Worm (Caenorhabditis elegans) whole organism, dauer: ENCODE data around the gene gpa-7.

Experiments
- unc-62 ChIP-seq: sonication (generic microtip); optimal IDR thresholded peaks from 2 replicates; lab custom pipeline; 2017; ENCODE audit warnings: missing biosample characterization, missing genetic modification reagents, missing genetic modification characterization

Gene gpa-7

DNA sequence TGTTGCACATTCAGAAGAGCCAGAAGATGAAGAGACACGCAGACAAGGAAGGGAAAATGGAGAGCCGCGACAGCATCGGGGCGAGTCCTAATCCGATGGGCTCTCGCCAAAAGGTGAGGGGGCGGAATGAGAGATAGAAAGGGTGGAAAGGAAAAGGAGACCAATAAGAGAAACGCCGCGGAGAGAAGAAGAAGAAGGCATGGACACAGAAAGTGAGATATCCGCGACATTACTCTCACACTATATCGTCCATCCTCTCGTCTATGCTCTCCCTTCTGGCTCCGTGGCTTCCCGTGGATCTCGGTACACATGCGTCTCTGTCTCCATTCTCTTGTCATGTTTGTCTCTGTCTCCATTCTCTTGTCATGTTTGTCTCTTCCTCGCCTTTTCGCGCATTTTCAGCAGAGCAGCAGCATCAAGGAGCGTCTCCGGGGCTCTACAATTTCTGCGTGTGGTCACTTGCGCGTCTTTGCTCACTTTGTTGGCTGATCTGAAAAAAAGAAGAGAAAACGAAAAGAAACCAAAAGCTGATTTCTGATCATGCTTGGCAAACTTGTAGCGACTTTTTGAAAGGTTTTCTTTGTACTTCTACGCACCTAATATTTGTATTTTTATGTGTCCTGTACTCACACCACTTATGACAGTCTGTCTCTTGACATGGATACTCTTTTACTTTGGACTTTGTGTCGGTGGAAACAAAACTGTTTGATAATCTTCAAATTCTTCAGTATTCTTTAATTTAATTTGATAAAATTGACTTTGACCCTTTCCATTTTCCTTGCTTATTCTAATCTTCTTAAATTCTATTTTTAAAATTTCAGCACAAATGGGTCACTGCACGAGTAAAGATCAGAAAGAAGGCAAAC, at the start of gene gpa-7:
Gene gpa-7, plus strand, starts transcription at position 816 of the 866 bp plus-strand sequence.
- no peak for TF ChIP-seq unc-62

DNA sequence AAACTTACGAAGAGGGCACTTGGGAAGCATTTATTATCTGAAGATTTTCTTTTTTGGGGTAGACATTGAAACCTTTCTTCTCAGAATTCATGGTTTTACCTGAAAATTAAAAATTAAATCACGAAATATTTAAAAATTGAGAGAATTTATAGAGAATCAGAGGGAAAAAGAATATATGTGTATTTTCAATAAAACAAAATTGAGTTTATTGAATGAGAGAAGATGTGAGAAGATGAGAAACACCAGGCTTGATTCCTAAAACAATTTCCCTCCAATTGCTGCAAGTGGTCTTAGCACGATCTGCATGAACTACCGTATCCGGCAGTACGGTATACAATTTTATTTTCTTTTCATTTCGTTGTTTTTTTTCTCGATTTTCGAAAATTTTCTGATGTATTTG, 46.7 kb upstream of the gpa-7 start, which contains the start of gene R11A8.1:
Gene R11A8.1, minus strand, starts transcription at position 101 of the 400 bp plus-strand sequence.
- no peak for TF ChIP-seq unc-62

DNA sequence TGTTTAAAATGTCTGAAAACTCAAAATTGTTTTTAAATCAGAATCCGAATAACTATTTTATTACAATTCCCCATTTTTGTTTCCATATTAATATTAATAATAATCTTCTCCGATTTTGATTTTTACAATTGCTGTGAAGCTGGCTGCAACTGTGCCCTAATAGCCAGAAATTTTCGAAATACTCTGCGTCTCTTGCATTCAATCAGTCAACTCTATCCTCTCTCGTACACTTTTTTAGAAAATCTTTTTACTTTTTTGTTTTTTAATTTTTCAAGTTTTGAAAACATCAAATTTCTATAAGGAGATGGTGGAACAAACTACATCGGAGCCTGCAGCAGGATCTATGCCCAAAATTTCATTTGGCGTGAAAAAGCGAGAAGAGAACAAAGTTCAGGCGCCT, 46.0 kb upstream of the gpa-7 start, which contains the start of gene gkow-1:
Gene gkow-1, plus strand, starts transcription at position 301 of the 400 bp plus-strand sequence.
- TF ChIP-seq unc-62, result no peak

DNA sequence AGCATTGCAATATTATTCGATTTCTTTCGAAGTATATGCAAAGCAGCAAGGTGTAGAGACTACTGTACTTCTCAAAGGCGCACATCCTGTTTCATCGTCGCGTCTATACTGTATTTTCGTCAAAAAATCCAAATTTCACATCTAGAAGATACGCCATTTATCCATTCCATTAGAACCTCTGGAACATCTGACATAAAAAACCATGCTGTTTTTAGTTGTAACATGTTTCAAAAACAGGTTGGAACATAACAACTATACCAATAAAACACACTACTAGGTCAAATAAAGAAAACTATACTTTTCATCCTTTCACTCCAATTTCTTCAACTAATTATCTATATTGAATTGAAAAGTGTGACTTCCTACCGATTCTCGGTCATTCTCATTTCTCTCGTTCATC, 43.5 kb upstream of the gpa-7 start, which contains the start of gene ugt-59:
Gene ugt-59, plus strand, starts transcription at position 301 of the 400 bp plus-strand sequence.
- no peak for TF ChIP-seq unc-62

DNA sequence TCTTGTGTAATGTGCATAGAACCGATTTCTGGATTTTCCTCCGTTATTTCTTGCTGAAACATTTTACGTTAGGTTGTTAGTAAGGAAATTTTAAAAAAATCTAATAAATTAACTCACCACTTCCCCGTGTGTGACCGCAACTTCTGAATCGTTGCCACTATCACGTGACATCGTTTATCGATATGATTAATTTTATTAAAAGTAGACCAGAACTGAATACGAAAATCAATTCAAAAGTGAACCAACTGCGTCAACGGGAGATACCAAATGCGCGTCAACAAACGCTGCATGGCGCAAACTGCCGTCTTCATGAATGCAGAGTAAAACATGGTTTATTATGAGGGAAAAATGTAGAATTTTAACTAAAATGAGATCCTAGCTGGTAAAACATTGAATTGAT, 37.8 kb upstream of the gpa-7 start, which contains the start of gene sir-2.1:
Gene sir-2.1, minus strand, starts transcription at position 212 of the 400 bp plus-strand sequence.
- no peak for TF ChIP-seq unc-62

DNA sequence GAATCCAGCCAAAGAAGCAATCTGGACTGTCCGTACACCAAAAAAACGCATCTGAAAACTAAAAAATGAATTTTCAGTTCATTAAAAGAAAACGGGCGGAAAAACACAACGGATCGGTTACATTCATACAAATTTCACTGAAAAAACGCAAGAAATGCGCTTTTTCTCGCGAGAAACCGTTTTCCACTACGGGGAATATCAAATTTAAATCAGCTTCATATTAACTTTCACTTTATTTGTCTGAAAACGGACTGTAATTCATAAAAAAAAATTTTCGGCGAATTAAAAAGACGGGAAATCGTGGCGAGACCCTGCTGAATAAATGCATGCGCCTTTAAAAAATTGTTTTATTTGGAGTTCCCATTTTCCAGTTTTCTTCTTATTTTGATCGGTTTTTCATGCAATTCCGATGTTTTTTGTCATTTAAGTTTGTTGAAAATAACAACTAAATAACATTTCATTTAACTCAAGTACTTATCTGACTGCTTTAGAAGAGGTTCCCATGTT, 36.0 kb upstream of the gpa-7 start, which contains the start of gene pges-2:
Gene pges-2, minus strand, starts transcription at position 51 of the 507 bp plus-strand sequence.
- TF ChIP-seq unc-62, result no peak

DNA sequence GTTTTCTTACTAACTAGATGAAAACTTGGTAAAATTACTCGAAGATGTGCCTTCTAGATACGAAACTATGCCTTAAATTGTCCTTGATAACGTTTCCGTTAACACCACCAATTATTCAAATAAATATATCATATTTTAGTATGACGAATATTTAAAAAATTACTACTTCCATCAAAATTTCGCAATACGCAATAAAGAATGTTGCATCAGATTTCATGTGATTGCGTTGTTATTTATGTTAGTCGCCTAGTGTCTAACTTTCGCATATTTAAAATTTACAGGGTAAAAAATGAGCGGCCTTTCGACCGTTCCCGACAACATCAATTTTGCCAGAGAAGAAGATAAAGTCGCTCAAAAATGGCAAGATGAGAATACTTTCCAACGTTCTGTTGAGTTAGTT, 35.5 kb upstream of the gpa-7 start, which contains the start of gene iars-1:
Gene iars-1, plus strand, starts transcription at position 276 of the 400 bp plus-strand sequence.
- TF ChIP-seq unc-62, result no peak

DNA sequence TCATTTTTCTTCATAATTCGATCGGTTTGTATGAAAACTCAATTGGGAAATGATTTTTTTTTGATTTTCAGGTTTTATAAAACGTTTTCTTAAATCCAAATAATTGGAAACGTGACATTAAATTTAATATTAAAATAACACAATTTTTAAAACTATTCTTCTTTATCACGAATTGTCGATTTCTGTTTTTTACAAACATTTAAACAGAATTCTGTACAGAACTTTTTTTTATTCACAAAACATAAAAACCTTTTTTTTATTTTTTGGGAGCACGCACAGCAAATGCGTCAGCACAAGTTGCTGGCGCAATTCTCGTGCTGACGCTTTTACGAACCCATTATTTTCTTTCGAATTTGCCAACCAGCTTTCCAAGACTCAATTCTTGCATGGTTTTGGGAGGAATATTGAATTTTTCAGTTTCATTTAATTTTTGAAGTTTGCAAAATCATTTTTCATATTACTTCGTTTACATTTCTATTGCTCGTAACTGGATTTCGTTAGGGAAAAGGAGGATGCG, 30.0 kb upstream of the gpa-7 start, which contains the start of gene mpz-5:
Gene mpz-5, minus strand, starts transcription at position 51 of the 517 bp plus-strand sequence.
- no peak for TF ChIP-seq unc-62

DNA sequence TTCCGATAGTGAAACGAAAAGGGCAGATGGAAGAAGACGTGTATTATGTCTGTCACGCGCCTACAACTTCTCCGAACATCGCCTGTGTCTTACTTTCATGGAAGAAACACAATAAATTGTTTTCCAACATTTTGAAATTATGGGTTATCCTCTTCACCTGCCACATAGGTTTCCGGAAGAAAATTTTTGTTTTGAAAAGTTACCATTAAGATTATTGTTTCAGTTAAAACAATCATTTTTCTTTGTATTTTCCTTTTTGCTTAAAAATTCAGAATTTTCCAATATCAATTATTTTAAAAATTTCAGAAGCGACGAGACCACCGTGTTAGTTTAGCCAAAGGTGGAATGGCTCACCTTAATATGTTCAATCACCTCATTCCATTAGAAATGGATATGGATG, 29.2 kb upstream of the gpa-7 start, which contains the start of gene mask-1:
Gene mask-1, plus strand, starts transcription at position 301 of the 400 bp plus-strand sequence.
- no peak for TF ChIP-seq unc-62

DNA sequence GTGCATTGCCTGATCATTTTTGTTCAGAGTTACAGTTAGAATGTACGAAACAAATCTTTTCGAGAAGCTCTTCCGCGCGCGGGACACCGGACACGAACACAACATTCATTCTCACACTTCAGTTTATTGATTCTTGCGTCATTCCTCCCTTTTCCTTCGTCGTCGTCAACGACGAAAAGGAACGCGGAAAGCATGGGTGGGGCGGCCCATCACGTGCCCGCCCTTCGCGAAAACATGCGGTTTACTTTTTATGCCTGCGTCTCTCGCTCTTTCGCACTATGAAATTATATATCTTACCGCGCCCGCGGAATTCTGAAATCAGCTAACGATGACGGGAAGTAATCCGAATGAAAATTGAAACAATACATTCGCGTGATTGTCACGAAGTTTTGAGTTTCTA, 23.2 kb upstream of the gpa-7 start:
- no peak for TF ChIP-seq unc-62

DNA sequence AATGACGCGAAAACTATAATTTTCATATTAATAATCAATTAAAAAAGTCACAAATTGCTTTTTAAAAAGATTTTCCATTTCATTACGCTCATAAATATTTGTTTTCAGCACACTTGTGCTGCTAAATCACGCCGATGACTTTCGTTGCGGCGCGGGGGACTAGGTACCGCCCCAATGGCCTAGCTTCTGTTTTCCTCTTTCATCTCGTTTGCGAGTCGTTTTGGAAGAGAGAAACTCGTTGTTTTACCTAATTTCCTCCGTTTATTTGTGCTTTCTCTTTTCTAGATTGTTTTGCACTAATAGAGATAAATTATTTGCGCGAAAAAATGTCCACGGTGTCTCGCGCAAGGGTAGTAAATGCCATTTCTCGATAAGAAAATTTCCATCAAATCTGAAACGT, 22.8 kb upstream of the gpa-7 start:
- TF ChIP-seq unc-62, result no peak

DNA sequence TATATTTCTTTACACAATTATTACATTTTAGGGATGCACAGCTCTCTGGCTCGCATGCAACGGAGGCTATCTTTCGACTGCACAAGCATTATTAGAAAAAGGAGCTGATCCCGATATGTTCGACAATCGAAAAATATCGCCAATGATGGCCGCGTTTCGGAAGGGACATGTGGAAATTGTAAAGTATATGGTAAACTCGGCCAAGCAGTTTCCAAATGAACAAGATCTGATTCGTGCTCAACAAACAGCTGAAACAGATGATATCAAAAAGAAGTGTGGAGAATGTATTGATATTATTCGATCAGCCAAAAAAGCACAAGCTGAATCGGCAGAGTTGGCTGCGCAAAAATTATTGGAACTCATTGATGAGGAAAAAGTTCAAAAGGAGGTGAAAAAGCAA, 20.9 kb upstream of the gpa-7 start:
- TF ChIP-seq unc-62, result no peak

DNA sequence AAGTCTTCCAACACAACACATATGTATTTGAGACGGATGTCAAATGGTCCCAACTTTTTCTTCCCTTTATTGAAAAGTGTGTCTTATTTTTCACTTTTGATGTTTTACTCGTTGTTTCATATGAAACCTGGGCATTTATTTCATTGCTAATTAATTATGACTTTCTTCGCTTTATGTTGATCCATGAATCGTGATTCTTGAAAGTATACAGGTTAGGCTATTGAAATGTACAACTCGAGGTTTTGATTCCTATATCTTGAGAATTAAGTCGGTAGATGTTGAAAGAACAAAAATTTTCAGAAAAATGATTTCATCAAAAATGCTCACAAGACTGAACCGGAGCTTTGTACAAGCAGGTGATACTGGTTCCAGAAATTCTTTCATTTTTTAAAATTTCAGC, 16.7 kb upstream of the gpa-7 start, which contains the start of gene nfu-1:
Gene nfu-1, plus strand, starts transcription at position 301 of the 400 bp plus-strand sequence.
- TF ChIP-seq unc-62, result no peak

DNA sequence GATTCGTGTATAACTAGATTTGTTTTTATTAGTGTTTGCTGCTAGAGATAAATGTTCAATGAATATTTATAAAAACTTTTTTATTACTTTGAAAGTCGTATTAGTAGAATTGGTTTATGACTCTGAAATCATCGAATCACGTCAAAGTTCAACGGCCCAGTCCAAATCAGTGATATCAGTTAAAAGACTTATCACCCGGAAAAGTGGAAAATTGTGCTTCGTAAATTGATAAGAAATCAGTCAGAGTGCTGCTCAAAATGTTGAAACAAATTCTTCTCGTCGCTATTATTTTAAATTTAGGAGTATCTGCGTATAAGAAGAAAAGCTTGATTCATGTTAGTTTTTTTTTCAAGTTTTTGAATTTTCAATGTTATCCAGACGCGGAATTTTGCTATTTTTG, 15.5 kb upstream of the gpa-7 start, which contains the start of gene R10H10.3:
Gene R10H10.3, plus strand, starts transcription at position 243 of the 400 bp plus-strand sequence.
- TF ChIP-seq unc-62, result no peak

DNA sequence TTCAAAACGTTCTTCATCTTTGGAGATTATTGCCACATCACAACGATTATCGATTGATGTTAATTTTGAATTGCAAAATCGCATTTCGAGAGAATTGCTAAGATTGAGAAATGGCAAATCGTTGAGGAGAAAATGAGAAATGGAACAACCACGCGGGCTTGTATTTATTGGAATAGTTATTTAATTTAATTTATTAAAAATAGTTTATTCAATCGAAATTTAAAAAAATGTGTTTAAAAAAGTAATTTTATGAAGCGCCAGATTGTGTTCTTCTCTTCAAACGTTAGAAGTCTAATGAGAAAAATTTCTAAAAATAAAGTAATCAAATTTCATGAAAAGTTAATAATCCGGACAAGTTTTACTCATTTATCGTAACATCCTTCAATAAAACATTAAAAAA, 12.0 kb upstream of the gpa-7 start, which contains the start of gene spe-26:
Gene spe-26, minus strand, starts transcription at position 101 of the 400 bp plus-strand sequence.
- no peak for TF ChIP-seq unc-62

DNA sequence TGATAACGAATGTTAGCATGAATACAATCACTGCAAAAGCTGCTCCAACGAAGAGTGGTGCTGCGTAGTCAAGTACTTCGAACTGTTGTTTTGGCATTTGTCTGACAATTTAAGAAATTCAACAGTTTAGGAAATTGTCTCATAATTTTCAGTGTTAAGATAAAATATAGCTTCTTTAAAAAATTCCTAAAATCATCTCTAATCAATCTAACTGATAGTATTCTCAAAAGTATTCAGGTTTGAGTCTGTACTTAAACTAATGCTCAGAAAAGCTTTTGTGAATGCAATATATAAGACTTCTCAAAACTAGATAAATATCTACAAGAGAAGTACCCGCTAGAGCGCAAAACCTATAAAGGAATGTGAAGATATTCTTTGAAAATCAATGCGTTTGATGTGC, 8.9 kb upstream of the gpa-7 start, which contains the start of gene R10H10.4:
Gene R10H10.4, minus strand, starts transcription at position 101 of the 400 bp plus-strand sequence.
- TF ChIP-seq unc-62, result no peak

DNA sequence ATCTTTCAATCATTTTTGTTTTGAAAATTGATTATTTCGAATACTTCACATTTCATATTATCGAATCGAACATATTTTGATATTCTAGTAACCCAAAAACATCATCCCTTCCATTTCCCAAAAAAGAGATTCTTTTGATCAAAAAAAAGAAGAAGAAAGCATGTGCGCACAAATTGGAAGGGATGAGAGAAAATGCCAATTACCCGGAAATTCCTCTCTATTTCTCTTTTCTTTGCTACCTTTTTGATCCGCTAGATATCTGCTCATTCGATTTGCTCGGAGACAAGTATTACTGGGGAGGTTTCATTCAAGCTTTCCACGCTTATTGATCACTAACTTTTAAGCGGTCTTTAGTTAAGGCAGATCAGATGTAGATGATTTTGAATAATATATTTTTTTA, 7.0 kb upstream of the gpa-7 start:
- no peak for TF ChIP-seq unc-62
